Worm (Caenorhabditis elegans): ENCODE measurements around the gene C34C12.12.

DNA sequence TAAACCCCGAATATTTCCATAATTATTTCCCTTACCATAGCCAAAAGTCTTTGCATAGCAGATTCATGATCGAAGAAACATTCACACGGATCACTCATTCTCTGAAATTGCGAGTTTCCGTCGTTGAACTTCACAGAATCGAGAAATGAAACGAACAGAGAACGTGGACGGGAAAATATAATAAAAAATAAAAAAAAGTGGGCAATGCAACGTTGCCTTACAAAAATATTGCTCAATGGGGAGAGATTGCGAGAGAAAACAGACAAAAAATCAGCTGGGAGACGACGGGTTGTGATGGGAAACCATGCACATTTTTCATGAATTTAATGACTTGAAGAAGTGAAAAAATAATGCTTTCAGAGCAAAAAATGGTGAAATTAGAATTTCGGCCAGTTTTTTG lies 16.7 kb downstream of the C34C12.12 start, which contains the start of gene smim-14:
- TF ChIP-seq jun-1 (tag; optimal IDR thresholded peaks at IDR 0.05) (no peak), nhr-67 (tag; optimal IDR thresholded peaks at IDR 0.05) (no peak), unc-62 (GFP tag; optimal IDR thresholded peaks at IDR 0.05) (no peak), pha-4 (tag; optimal IDR thresholded peaks at IDR 0.05) (no peak), unc-39 (tag; optimal IDR thresholded peaks at IDR 0.05) (no peak), fos-1 (tag; optimal IDR thresholded peaks at IDR 0.05) (no peak), nhr-76 (tag; optimal IDR thresholded peaks at IDR 0.05) (no peak), nhr-77 (tag; optimal IDR thresholded peaks at IDR 0.05) (no peak), ama-1 (optimal IDR thresholded peaks at IDR 0.05) (peak; percentile 2), aly-2 (tag; optimal IDR thresholded peaks at IDR 0.05) (no peak), nhr-237 (tag; optimal IDR thresholded peaks at IDR 0.05) (no peak), nhr-28 (tag; optimal IDR thresholded peaks at IDR 0.05) (no peak)
